Fruit fly (Drosophila melanogaster) whole organism, prepupa: Measurements from ENCODE around the gene shf.

Experiments used
- CG11294 ChIP-seq: fragments of 200-800 bp; sonication (Bioruptor generic); IDR thresholded peaks from 2 replicates; pipeline ENCODE4 v1.3.6; 2022; ENCODE audit warnings: missing biosample characterization, missing genetic modification characterization
- CG11762 ChIP-seq: fragments of 200-800 bp; sonication (Bioruptor generic); optimal IDR thresholded peaks from 3 replicates; lab custom pipeline; 2016; ENCODE audit warnings: missing biosample characterization, missing genetic modification characterization; ENCODE audit not compliant: insufficient read depth
- CG3032 ChIP-seq: fragments of 200-800 bp; optimal IDR thresholded peaks from 2 replicates; lab custom pipeline; 2019; ENCODE audit warnings: missing biosample characterization, mild to moderate bottlenecking, missing genetic modification characterization, moderate library complexity
- CG32006 ChIP-seq: fragments of 200-800 bp; sonication (Bioruptor generic); optimal IDR thresholded peaks from 3 replicates; lab custom pipeline; 2017; ENCODE audit warnings: missing biosample characterization, mild to moderate bottlenecking, missing genetic modification characterization
- CG6792 ChIP-seq: fragments of 200-800 bp; sonication (Bioruptor generic); optimal IDR thresholded peaks from 3 replicates; lab custom pipeline; 2016; ENCODE audit warnings: missing biosample characterization, missing genetic modification characterization
- CG7368 ChIP-seq: fragments of 200-800 bp; sonication (Bioruptor generic); optimal IDR thresholded peaks from 3 replicates; lab custom pipeline; 2016; ENCODE audit warnings: missing biosample characterization, missing genetic modification characterization
- Ets21C ChIP-seq: fragments of 200-800 bp; sonication (Bioruptor generic); optimal IDR thresholded peaks from 3 replicates; lab custom pipeline; 2016; ENCODE audit warnings: missing biosample characterization, missing genetic modification characterization
- OdsH ChIP-seq: fragments of 200-800 bp; sonication (Bioruptor generic); optimal IDR thresholded peaks from 3 replicates; lab custom pipeline; 2016; ENCODE audit warnings: missing biosample characterization, missing genetic modification characterization
- eg ChIP-seq: fragments of 200-800 bp; sonication (Bioruptor generic); IDR thresholded peaks from 3 replicates; pipeline ENCODE4 v1.3.6; 2022; ENCODE audit warnings: missing biosample characterization, missing genetic modification characterization
- lz ChIP-seq: fragments of 200-800 bp; sonication (Bioruptor generic); optimal IDR thresholded peaks from 3 replicates; lab custom pipeline; 2016; ENCODE audit warnings: missing biosample characterization, missing genetic modification characterization
- ss ChIP-seq, 2 experiments: fragments of 200-800 bp; sonication (Bioruptor generic); optimal IDR thresholded peaks; 2 replicates in 1 of 2; 3 replicates in 1 of 2; lab custom pipeline; 2017 to 2018; ENCODE audit warnings: mild to moderate bottlenecking in 2 of 2, missing biosample characterization in 2 of 2, missing genetic modification characterization in 2 of 2, moderate library complexity in 1 of 2
- vri ChIP-seq: fragments of 200-800 bp; sonication (Bioruptor generic); optimal IDR thresholded peaks from 3 replicates; lab custom pipeline; 2016; ENCODE audit warnings: missing biosample characterization, mild to moderate bottlenecking, missing genetic modification characterization

- TF ChIP-seq CG11294 (GFP tag; lab: Robert Waterston, UW): 0 out of 2 replicates have a peak, but pooled peaks have one; percentile 25
- TF ChIP-seq CG6792: peak; percentile 89
- TF ChIP-seq CG32006 (GFP tag; lab: Kevin White, UChicago): peak; percentile 86
- TF ChIP-seq eg (GFP tag; lab: Robert Waterston, UW): peak; percentile 51; the same call in 2 of the 3 replicates
- peak; percentile 88 for TF ChIP-seq OdsH (GFP tag; lab: Kevin White, UChicago)
- TF ChIP-seq vri (GFP tag; lab: Kevin White, UChicago): peak; percentile 81
- peak; percentile 93 for TF ChIP-seq CG3032 (tag; lab: Kevin White, UChicago)
- TF ChIP-seq ss (GFP tag; optimal IDR thresholded peaks at IDR 0.05; lab: Kevin White, UChicago): peak; percentile 83 to 92
- TF ChIP-seq CG11762 (GFP tag; lab: Kevin White, UChicago): peak; percentile 87
- TF ChIP-seq lz (GFP tag; lab: Kevin White, UChicago): peak; percentile 90
- peak; percentile 80 for TF ChIP-seq CG7368 (GFP tag; lab: Kevin White, UChicago)
- TF ChIP-seq Ets21C (GFP tag; lab: Kevin White, UChicago): peak; percentile 86
These were observed 2.1 kb downstream of the shf start for dm6 chrX:6777394-6777793.
